Worm (Caenorhabditis elegans) whole organism, early embryonic: ENCODE results near the gene fbxb-96.

Experiments used
- B0310.2 ChIP-seq: sonication (generic microtip); optimal IDR thresholded peaks from 2 replicates; lab custom pipeline; 2016; ENCODE audit warnings: mild to moderate bottlenecking, missing genetic modification characterization, missing compliant biosample characterization
- F13C5.2 ChIP-seq: sonication (generic microtip); optimal IDR thresholded peaks from 2 replicates; lab custom pipeline; 2017; ENCODE audit warnings: mild to moderate bottlenecking, missing genetic modification characterization, inconsistent platforms, missing compliant biosample characterization
- aly-1 ChIP-seq: sonication (generic microtip); optimal IDR thresholded peaks from 2 replicates; lab custom pipeline; 2016; ENCODE audit warnings: missing genetic modification characterization, missing compliant biosample characterization
- ama-1 ChIP-seq: fragments of 150-350 bp; optimal IDR thresholded peaks from 2 replicates; lab custom pipeline; 2014
- ceh-13 ChIP-seq: fragments of 200-800 bp; sonication (Bioruptor generic); optimal IDR thresholded peaks from 2 replicates; lab custom pipeline; 2018; ENCODE audit warnings: mild to moderate bottlenecking, missing genetic modification characterization, missing compliant biosample characterization
- ceh-36 ChIP-seq: sonication (generic microtip); optimal IDR thresholded peaks from 2 replicates; lab custom pipeline; 2016; ENCODE audit warnings: missing genetic modification characterization, inconsistent platforms, missing compliant biosample characterization
- ets-7 ChIP-seq: sonication (generic microtip); optimal IDR thresholded peaks from 2 replicates; lab custom pipeline; 2016; ENCODE audit warnings: missing genotype, missing genetic modification characterization, missing compliant biosample characterization
- flt-1 ChIP-seq: fragments of 200-800 bp; sonication (Bioruptor generic); IDR thresholded peaks from 2 replicates; pipeline ENCODE4 v1.3.6; 2022; ENCODE audit warnings: missing genetic modification characterization, missing compliant biosample characterization
- hmbx-1 ChIP-seq: sonication (generic microtip); optimal IDR thresholded peaks from 2 replicates; lab custom pipeline; 2016; ENCODE audit warnings: mild to moderate bottlenecking, missing genetic modification characterization, missing compliant biosample characterization
- hmg-4 ChIP-seq: fragments of 200-800 bp; sonication (Bioruptor generic); optimal IDR thresholded peaks from 2 replicates; lab custom pipeline; 2018; ENCODE audit warnings: mild to moderate bottlenecking, missing genetic modification characterization, missing compliant biosample characterization
- hnd-1 ChIP-seq: sonication (generic microtip); optimal IDR thresholded peaks from 2 replicates; lab custom pipeline; 2016; ENCODE audit warnings: missing genetic modification characterization, missing compliant biosample characterization
- pes-1 ChIP-seq: fragments of 200-800 bp; sonication (Bioruptor generic); IDR thresholded peaks from 2 replicates; pipeline ENCODE4 v1.3.6; 2022; ENCODE audit warnings: missing genetic modification reagents, missing genetic modification characterization, missing compliant biosample characterization
- scrt-1 ChIP-seq: fragments of 200-800 bp; sonication (Bioruptor generic); IDR thresholded peaks from 2 replicates; pipeline ENCODE4 v1.3.6; 2022; ENCODE audit warnings: missing genetic modification characterization, missing compliant biosample characterization
- sea-1 ChIP-seq: fragments of 200-800 bp; sonication (Bioruptor generic); conservative IDR thresholded peaks from 2 replicates; pipeline ENCODE4 v1.3.6; 2022; ENCODE audit warnings: missing genetic modification characterization, missing compliant biosample characterization
- tbx-11 ChIP-seq: fragments of 200-800 bp; sonication (Bioruptor generic); IDR thresholded peaks from 2 replicates; pipeline ENCODE4 v1.3.6; 2022; ENCODE audit warnings: missing genetic modification characterization, missing compliant biosample characterization
- tbx-37 ChIP-seq: fragments of 200-800 bp; sonication (Bioruptor generic); conservative IDR thresholded peaks from 2 replicates; pipeline ENCODE4 v1.3.6; 2022; ENCODE audit warnings: missing genetic modification reagents, missing genetic modification characterization, missing compliant biosample characterization
- tra-4 ChIP-seq: sonication (generic microtip); optimal IDR thresholded peaks from 2 replicates; lab custom pipeline; 2017; ENCODE audit warnings: missing genetic modification characterization, missing compliant biosample characterization

fbxb-96 gene

DNA sequence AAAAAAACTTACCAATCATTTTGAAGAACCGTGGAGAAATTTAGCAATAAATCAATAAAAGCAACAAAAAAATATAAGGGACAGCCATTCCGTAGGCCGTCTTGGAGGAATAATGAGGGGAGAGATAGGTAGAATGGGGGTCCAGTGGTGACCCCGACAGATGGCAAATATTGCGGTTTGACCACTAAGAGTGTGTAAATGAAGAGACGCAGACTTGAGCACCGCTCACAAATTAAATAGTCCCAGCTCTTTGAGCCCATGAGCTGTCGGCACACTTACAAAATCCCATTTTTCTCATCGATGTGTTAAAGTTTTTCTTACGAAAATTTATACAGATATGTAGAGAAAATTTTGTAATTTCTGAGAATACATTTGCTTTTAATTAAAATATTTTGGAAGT lies 29.4 kb downstream of the fbxb-96 start, which contains the start of gene fbxa-3:
Gene fbxa-3, minus strand, starts transcription at position 101 of the 400 bp plus-strand sequence.
- TF ChIP-seq tbx-11 (GFP tag; lab: Robert Waterston, UW) (no peak), tra-4 (tag; lab: Kevin White, UChicago) (no peak), tbx-37 (GFP tag; lab: Robert Waterston, UW) (no peak), ceh-36 (tag; lab: Kevin White, UChicago) (no peak), flt-1 (GFP tag; lab: Robert Waterston, UW) (no peak), ets-7 (no peak), B0310.2 (no peak), aly-1 (no peak), hnd-1 (tag; lab: Kevin White, UChicago) (no peak), hmbx-1 (no peak), scrt-1 (GFP tag; lab: Robert Waterston, UW) (no peak), ceh-13 (GFP tag; lab: Kevin White, UChicago) (no peak), F13C5.2 (no peak), hmg-4 (GFP tag; lab: Kevin White, UChicago) (no peak)

ce11 chrII:1819944-1820570 lies 30.1 kb downstream of the fbxb-96 start, which contains the start of gene fbxc-19:
TSS of gene fbxc-19 (plus strand) at chrII:1820479.
- TF ChIP-seq ets-7 (no peak), B0310.2 (no peak), tbx-37 (GFP tag; lab: Robert Waterston, UW) (no peak), tbx-11 (GFP tag; lab: Robert Waterston, UW) (no peak), ceh-36 (tag; lab: Kevin White, UChicago) (no peak), ama-1 (lab: Kevin White, UChicago) (no peak), sea-1 (GFP tag; lab: Robert Waterston, UW) (no peak), tra-4 (tag; lab: Kevin White, UChicago) (no peak), flt-1 (GFP tag; lab: Robert Waterston, UW) (no peak), scrt-1 (GFP tag; lab: Robert Waterston, UW) (no peak), aly-1 (no peak), hmg-4 (GFP tag; lab: Kevin White, UChicago) (no peak), pes-1 (GFP tag; lab: Robert Waterston, UW) (no peak; the same call in 1 of the 2 replicates), hmbx-1 (no peak), hnd-1 (tag; lab: Kevin White, UChicago) (no peak), F13C5.2 (no peak), ceh-13 (GFP tag; lab: Kevin White, UChicago) (no peak)

- no peak for TF ChIP-seq tra-4 (tag; lab: Kevin White, UChicago)
- TF ChIP-seq pes-1 (GFP tag; lab: Robert Waterston, UW): no peak
- no peak for TF ChIP-seq aly-1
Observed at ce11 chrII:1818300-1818699, 31.9 kb downstream of the fbxb-96 start, which contains the start of gene fbxb-10. TSS of gene fbxb-10 (minus strand) at chrII:1818400.

DNA sequence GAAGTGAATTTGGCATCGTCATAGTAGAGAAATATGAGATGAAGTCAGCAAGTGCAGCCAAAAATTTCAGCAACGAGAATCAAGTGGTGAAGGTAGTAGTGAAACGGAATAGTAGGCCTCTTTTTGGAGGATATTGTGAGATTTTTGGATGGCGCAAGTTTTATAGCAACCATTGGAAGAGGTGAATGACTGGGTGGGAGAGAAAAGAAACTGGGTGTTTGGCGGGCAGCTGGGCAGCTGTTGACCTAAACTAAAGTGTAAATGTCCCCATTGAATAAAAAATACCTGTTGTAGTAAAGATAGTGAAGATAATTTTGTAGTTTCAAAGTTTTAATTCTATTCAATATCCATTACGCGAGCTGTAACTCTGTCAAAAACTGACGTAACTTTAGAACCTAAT lies 34.1 kb downstream of the fbxb-96 start:
- TF ChIP-seq sea-1 (GFP tag; lab: Robert Waterston, UW) (no peak), tbx-37 (GFP tag; lab: Robert Waterston, UW) (no peak), tra-4 (tag; lab: Kevin White, UChicago) (no peak), ama-1 (lab: Kevin White, UChicago) (no peak), hmbx-1 (no peak), ets-7 (no peak), tbx-11 (GFP tag; lab: Robert Waterston, UW) (no peak), B0310.2 (no peak), hmg-4 (GFP tag; lab: Kevin White, UChicago) (no peak), aly-1 (no peak), ceh-13 (GFP tag; lab: Kevin White, UChicago) (no peak), flt-1 (GFP tag; lab: Robert Waterston, UW) (no peak), hnd-1 (tag; lab: Kevin White, UChicago) (no peak), pes-1 (GFP tag; lab: Robert Waterston, UW) (no peak), F13C5.2 (no peak), scrt-1 (GFP tag; lab: Robert Waterston, UW) (no peak), ceh-36 (tag; lab: Kevin White, UChicago) (no peak)

DNA sequence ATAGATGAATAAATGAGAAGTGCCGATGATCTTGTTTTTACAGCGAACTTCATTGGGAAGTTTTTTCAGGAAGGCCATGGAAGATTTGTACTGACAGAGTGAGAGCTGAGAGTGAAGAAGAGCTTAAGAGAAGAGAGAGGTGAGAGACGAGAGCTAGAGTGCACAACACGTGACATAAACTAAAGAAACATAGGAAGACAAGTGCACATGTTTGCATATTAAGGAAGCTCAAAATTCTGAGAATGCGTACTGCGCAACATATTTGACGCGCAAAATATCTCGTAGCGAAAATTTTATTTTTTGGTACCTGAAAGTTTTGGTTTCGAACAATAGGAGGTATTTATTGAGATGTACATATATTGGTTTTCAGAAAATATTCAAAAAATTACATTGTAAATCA lies 42.0 kb downstream of the fbxb-96 start, which contains the start of gene C08F1.8:
Gene C08F1.8, minus strand, starts transcription at position 101 of the 400 bp plus-strand sequence.
- TF ChIP-seq ama-1 (lab: Kevin White, UChicago): no peak
- no peak for TF ChIP-seq ceh-36 (tag; lab: Kevin White, UChicago)
- TF ChIP-seq pes-1 (GFP tag; lab: Robert Waterston, UW): no peak
- TF ChIP-seq F13C5.2: no peak

DNA sequence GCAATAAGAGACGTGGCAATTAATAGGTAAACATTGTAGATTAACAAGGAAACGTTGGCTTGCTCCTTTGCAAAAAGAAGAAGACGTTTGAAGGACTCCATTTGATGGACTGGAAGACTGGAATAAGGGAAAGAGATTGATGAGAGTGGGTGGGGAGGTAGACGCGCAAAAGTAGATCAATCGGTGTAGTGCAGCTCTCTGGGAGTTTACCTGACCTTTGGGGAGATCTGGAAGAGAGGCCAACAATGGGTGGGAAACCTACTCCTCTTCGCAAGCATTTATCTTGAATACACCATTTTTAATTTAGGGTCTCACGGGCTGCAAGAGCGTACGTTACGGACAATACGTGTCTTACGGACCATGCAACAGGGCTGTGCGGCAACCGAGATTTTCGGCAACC lies 43.8 kb downstream of the fbxb-96 start, which contains the start of gene C08F1.12:
Gene C08F1.12, minus strand, starts transcription at position 101 of the 400 bp plus-strand sequence.
- no peak for TF ChIP-seq B0310.2
- TF ChIP-seq hnd-1 (tag; lab: Kevin White, UChicago): no peak
- no peak for TF ChIP-seq aly-1
- TF ChIP-seq ama-1 (lab: Kevin White, UChicago): no peak
- TF ChIP-seq hmbx-1: no peak
- no peak for TF ChIP-seq ets-7
- TF ChIP-seq tbx-37 (GFP tag; lab: Robert Waterston, UW): no peak
- no peak for TF ChIP-seq ceh-36 (tag; lab: Kevin White, UChicago)
